Worm (Caenorhabditis elegans): Measurements from ENCODE around the gene ctg-2.

ctg-2 gene

ce11 chrII:8483124-8483792 lies 31.6 kb upstream of the ctg-2 start:
- no peak for TF ChIP-seq elt-1 (tag; optimal IDR thresholded peaks at IDR 0.05; ENCODE audit: borderline replicate concordance, insufficient read depth)
- no peak for TF ChIP-seq tbx-8 (GFP tag; optimal IDR thresholded peaks at IDR 0.05)
- no peak for TF ChIP-seq pha-4 (tag; optimal IDR thresholded peaks at IDR 0.05)
- TF ChIP-seq unc-39 (tag; optimal IDR thresholded peaks at IDR 0.05): no peak
- no peak for TF ChIP-seq sem-2 (GFP tag; optimal IDR thresholded peaks at IDR 0.05)
- no peak for TF ChIP-seq lin-13 (tag; optimal IDR thresholded peaks at IDR 0.05)
- TF ChIP-seq drap-1 (GFP tag; optimal IDR thresholded peaks at IDR 0.05): no peak
- no peak for TF ChIP-seq ceh-39 (tag; optimal IDR thresholded peaks at IDR 0.05)
- peak; percentile 82 for TF ChIP-seq lsy-2 (tag; optimal IDR thresholded peaks at IDR 0.05)
- TF ChIP-seq ces-1 (GFP tag; optimal IDR thresholded peaks at IDR 0.05): peak; percentile 44
- no peak for TF ChIP-seq nhr-76 (tag; optimal IDR thresholded peaks at IDR 0.05)
- no peak for TF ChIP-seq elt-3 (tag; optimal IDR thresholded peaks at IDR 0.05)
- no peak for TF ChIP-seq ztf-11 (tag; optimal IDR thresholded peaks at IDR 0.05)

- TF ChIP-seq flh-1 (GFP tag; optimal IDR thresholded peaks at IDR 0.05) (no peak), drap-1 (GFP tag; optimal IDR thresholded peaks at IDR 0.05) (no peak), nhr-237 (tag; optimal IDR thresholded peaks at IDR 0.05) (no peak), snpc-4 (tag; optimal IDR thresholded peaks at IDR 0.05) (no peak), ces-1 (GFP tag; optimal IDR thresholded peaks at IDR 0.05) (no peak), ceh-39 (tag; optimal IDR thresholded peaks at IDR 0.05) (no peak), lsy-2 (tag; optimal IDR thresholded peaks at IDR 0.05) (no peak), cnd-1 (tag; optimal IDR thresholded peaks at IDR 0.05) (no peak), nhr-12 (tag; optimal IDR thresholded peaks at IDR 0.05) (no peak), ceh-43 (GFP tag; optimal IDR thresholded peaks at IDR 0.05) (no peak), M03D4.4 (tag; optimal IDR thresholded peaks at IDR 0.05) (no peak), mls-2 (tag; optimal IDR thresholded peaks at IDR 0.05) (no peak), elt-3 (tag; optimal IDR thresholded peaks at IDR 0.05) (no peak), ceh-83 (GFP tag; optimal IDR thresholded peaks at IDR 0.05) (no peak), lin-13 (tag; optimal IDR thresholded peaks at IDR 0.05) (no peak)
These were observed 31.1 kb upstream of the ctg-2 start, which contains the start of gene taap-1 for ce11 chrII:8483793-8484186. Gene taap-1, minus strand, starts transcription at chrII:8483871.

ce11 chrII:8484546-8484945 lies 30.3 kb upstream of the ctg-2 start:
- no peak for TF ChIP-seq unc-39 (tag; optimal IDR thresholded peaks at IDR 0.05)
- no peak for TF ChIP-seq snpc-4 (tag; optimal IDR thresholded peaks at IDR 0.05)
- TF ChIP-seq elt-1 (tag; optimal IDR thresholded peaks at IDR 0.05; ENCODE audit: borderline replicate concordance, insufficient read depth): no peak
- no peak for TF ChIP-seq ceh-83 (GFP tag; optimal IDR thresholded peaks at IDR 0.05)
- TF ChIP-seq ces-1 (GFP tag; optimal IDR thresholded peaks at IDR 0.05): no peak
- TF ChIP-seq sptf-1 (tag; optimal IDR thresholded peaks at IDR 0.05): no peak
- TF ChIP-seq mls-2 (tag; optimal IDR thresholded peaks at IDR 0.05): no peak
- TF ChIP-seq cnd-1 (tag; optimal IDR thresholded peaks at IDR 0.05): no peak
- TF ChIP-seq ceh-43 (GFP tag; optimal IDR thresholded peaks at IDR 0.05): no peak
- no peak for TF ChIP-seq M03D4.4 (tag; optimal IDR thresholded peaks at IDR 0.05)

- no peak for TF ChIP-seq ceh-43 (GFP tag; optimal IDR thresholded peaks at IDR 0.05)
These were observed 29.3 kb upstream of the ctg-2 start, which contains the start of gene gbh-2 for ce11 chrII:8485603-8486002. Gene gbh-2, plus strand, starts transcription at chrII:8485879.

- TF ChIP-seq unc-39 (tag; optimal IDR thresholded peaks at IDR 0.05) (no peak), ceh-43 (GFP tag; optimal IDR thresholded peaks at IDR 0.05) (no peak), mep-1 (tag; optimal IDR thresholded peaks at IDR 0.05) (no peak), cnd-1 (tag; optimal IDR thresholded peaks at IDR 0.05) (no peak), sem-2 (GFP tag; optimal IDR thresholded peaks at IDR 0.05) (no peak)
These were observed 26.7 kb upstream of the ctg-2 start for ce11 chrII:8488123-8488522.

- TF ChIP-seq elt-3 (tag; optimal IDR thresholded peaks at IDR 0.05): no peak
- no peak for TF ChIP-seq unc-120 (tag; optimal IDR thresholded peaks at IDR 0.05; ENCODE audit: poor library complexity, severe bottlenecking)
- no peak for TF ChIP-seq lin-13 (tag; optimal IDR thresholded peaks at IDR 0.05)
- no peak for TF ChIP-seq cnd-1 (tag; optimal IDR thresholded peaks at IDR 0.05)
- TF ChIP-seq mep-1 (tag; optimal IDR thresholded peaks at IDR 0.05): no peak
- no peak for TF ChIP-seq sptf-1 (tag; optimal IDR thresholded peaks at IDR 0.05)
- no peak for TF ChIP-seq ces-1 (GFP tag; optimal IDR thresholded peaks at IDR 0.05)
- no peak for TF ChIP-seq pha-4 (tag; optimal IDR thresholded peaks at IDR 0.05)
- TF ChIP-seq zip-8 (tag; optimal IDR thresholded peaks at IDR 0.05): no peak
- TF ChIP-seq tbx-8 (GFP tag; optimal IDR thresholded peaks at IDR 0.05): no peak
- no peak for TF ChIP-seq sem-2 (GFP tag; optimal IDR thresholded peaks at IDR 0.05)
- TF ChIP-seq ceh-43 (GFP tag; optimal IDR thresholded peaks at IDR 0.05): no peak
- no peak for TF ChIP-seq nhr-28 (tag; optimal IDR thresholded peaks at IDR 0.05)
- TF ChIP-seq nhr-76 (tag; optimal IDR thresholded peaks at IDR 0.05): no peak
- no peak for TF ChIP-seq drap-1 (GFP tag; optimal IDR thresholded peaks at IDR 0.05)
- no peak for TF ChIP-seq unc-62 (GFP tag; optimal IDR thresholded peaks at IDR 0.05)
- TF ChIP-seq ham-2 (GFP tag; optimal IDR thresholded peaks at IDR 0.05): no peak
- TF ChIP-seq nhr-237 (tag; optimal IDR thresholded peaks at IDR 0.05): no peak
These were observed 20.6 kb upstream of the ctg-2 start, which contains the start of gene M05D6.9 for ce11 chrII:8494228-8494717. Gene M05D6.9, plus strand, starts transcription at chrII:8494278.
